Worm (Caenorhabditis elegans) whole organism, late embryonic: ENCODE measurements around the gene pho-7.
A peak's percentile ranks its signal among the peaks of the same experiment; 100 is the strongest.

ENCODE experiments used
- ama-1 ChIP-seq: fragments of 150-350 bp; optimal IDR thresholded peaks from 2 replicates; lab custom pipeline; 2014
- ceh-22 ChIP-seq: sonication (generic microtip); optimal IDR thresholded peaks from 2 replicates; lab custom pipeline; 2017; ENCODE audit warnings: missing biosample characterization, missing genetic modification characterization
- hlh-30 ChIP-seq: sonication (generic microtip); optimal IDR thresholded peaks from 2 replicates; lab custom pipeline; 2017; ENCODE audit warnings: antibody characterized with exemption, missing genetic modification characterization, missing compliant biosample characterization; ENCODE audit not compliant: insufficient read depth
- madf-2 ChIP-seq: sonication (generic microtip); optimal IDR thresholded peaks from 2 replicates; lab custom pipeline; 2017; ENCODE audit warnings: missing genetic modification characterization, missing compliant biosample characterization
- nfya-1 ChIP-seq: sonication (generic microtip); optimal IDR thresholded peaks from 2 replicates; lab custom pipeline; 2017; ENCODE audit warnings: missing genetic modification characterization, mild to moderate bottlenecking, missing compliant biosample characterization, antibody characterized with exemption, moderate library complexity
- pha-4 ChIP-seq: fragments of 150-350 bp; optimal IDR thresholded peaks from 2 replicates; lab custom pipeline; 2018; ENCODE audit warnings: missing biosample characterization, missing genetic modification reagents, missing genetic modification characterization
- pros-1 ChIP-seq: fragments of 150-350 bp; optimal IDR thresholded peaks from 2 replicates; lab custom pipeline; 2014; ENCODE audit warnings: missing biosample characterization, missing genetic modification reagents, missing genetic modification characterization
- rnt-1 ChIP-seq: sonication (generic microtip); optimal IDR thresholded peaks from 2 replicates; lab custom pipeline; 2016; ENCODE audit warnings: missing genetic modification characterization, missing compliant biosample characterization
- sox-4 ChIP-seq: sonication (generic microtip); optimal IDR thresholded peaks from 2 replicates; lab custom pipeline; 2017; ENCODE audit warnings: mild to moderate bottlenecking, missing genetic modification characterization, inconsistent platforms, missing compliant biosample characterization

ce11 chrX:10963453-10964046 lies 22.4 kb upstream of the pho-7 start, which contains the start of gene nas-10:
- TF ChIP-seq sox-4 (peak; percentile 83), ama-1 (no peak), ceh-22 (tag; lab: Kevin White, UChicago) (no peak), nfya-1 (tag; lab: Kevin White, UChicago) (peak; percentile 56), rnt-1 (tag; lab: Kevin White, UChicago) (peak; percentile 33), pros-1 (tag; lab: Kevin White, UChicago) (no peak), pha-4 (tag; lab: Kevin White, UChicago) (no peak), madf-2 (peak; percentile 77), hlh-30 (peak; percentile 43)
